Worm (Caenorhabditis elegans) whole organism, midembryonic: ENCODE data around the gene F26F4.12.

Experiments used
- cog-1 ChIP-seq: sonication (generic microtip); optimal IDR thresholded peaks from 2 replicates; lab custom pipeline; 2016; ENCODE audit warnings: missing genetic modification characterization, missing compliant biosample characterization
- flt-1 ChIP-seq: fragments of 200-800 bp; sonication (Bioruptor generic); IDR thresholded peaks from 2 replicates; pipeline ENCODE4 v1.3.6; 2022; ENCODE audit warnings: missing genetic modification characterization, missing compliant biosample characterization
- med-1 ChIP-seq: sonication (generic microtip); optimal IDR thresholded peaks from 2 replicates; lab custom pipeline; 2017; ENCODE audit warnings: missing genetic modification characterization, mild to moderate bottlenecking, missing compliant biosample characterization, antibody characterized with exemption, missing genetic modification reagents; ENCODE audit not compliant: insufficient read depth
- ref-1 ChIP-seq: fragments of 200-800 bp; sonication (Bioruptor generic); conservative IDR thresholded peaks from 2 replicates; pipeline ENCODE4 v1.3.6; 2022; ENCODE audit warnings: missing genetic modification reagents, missing genetic modification characterization, missing compliant biosample characterization
- ztf-23 ChIP-seq: fragments of 200-800 bp; sonication (Bioruptor generic); IDR thresholded peaks from 2 replicates; pipeline ENCODE4 v1.3.6; 2022; ENCODE audit warnings: missing genetic modification reagents, missing genetic modification characterization, missing compliant biosample characterization
- ztf-29 ChIP-seq: fragments of 200-800 bp; sonication (Bioruptor generic); IDR thresholded peaks from 2 replicates; pipeline ENCODE4 v1.3.6; 2022; ENCODE audit warnings: missing genetic modification reagents, missing genetic modification characterization, missing compliant biosample characterization

DNA sequence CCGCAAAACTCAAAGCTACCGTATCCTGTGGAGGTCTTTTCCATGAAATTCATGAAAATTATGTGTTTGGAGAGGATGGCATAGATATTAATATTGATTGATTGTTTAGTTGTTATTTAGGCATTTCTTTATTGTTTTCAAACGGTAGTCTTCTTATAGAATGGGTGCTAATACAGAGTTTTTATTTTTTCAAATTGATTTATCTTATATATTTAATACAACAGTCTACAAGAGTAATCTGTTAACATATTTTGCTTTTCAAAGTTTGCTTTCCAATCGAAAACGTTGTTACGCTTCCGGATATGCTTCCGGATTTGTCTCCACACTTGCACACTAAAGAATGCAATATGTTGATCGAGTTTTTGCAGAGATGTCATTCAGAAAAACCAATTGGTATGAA, 43.1 kb downstream of the F26F4.12 start, which contains the start of gene C35D10.17:
- TF ChIP-seq ref-1 (GFP tag; lab: Robert Waterston, UW) (no peak), ztf-29 (GFP tag; lab: Robert Waterston, UW) (no peak), med-1 (GFP tag; lab: Kevin White, UChicago) (no peak), cog-1 (tag; lab: Kevin White, UChicago) (no peak), ztf-23 (GFP tag; lab: Robert Waterston, UW) (no peak), flt-1 (no peak)
